Worm (Caenorhabditis elegans) whole organism, mixed stage, embryonic: Measurements from ENCODE around the gene spdl-1.
A peak's percentile ranks its signal among the peaks of the same experiment; 100 is the strongest.

ENCODE experiments used
- M03D4.4 ChIP-seq: sonication (generic microtip); optimal IDR thresholded peaks from 2 replicates; lab custom pipeline; 2017; ENCODE audit warnings: mild to moderate bottlenecking, missing genetic modification characterization, missing compliant biosample characterization
- bed-3 ChIP-seq: fragments of 200-800 bp; sonication (Bioruptor generic); optimal IDR thresholded peaks from 3 replicates; lab custom pipeline; 2018; ENCODE audit warnings: mild to moderate bottlenecking, missing genetic modification characterization, moderate library complexity, missing compliant biosample characterization
- blmp-1 ChIP-seq: fragments of 150-350 bp; optimal IDR thresholded peaks from 2 replicates; lab custom pipeline; 2014; ENCODE audit warnings: missing biosample characterization, missing genetic modification characterization
- ceh-43 ChIP-seq: fragments of 200-800 bp; sonication (Bioruptor generic); optimal IDR thresholded peaks from 2 replicates; lab custom pipeline; 2018; ENCODE audit warnings: mild to moderate bottlenecking, missing genetic modification characterization, moderate library complexity, missing compliant biosample characterization
- ceh-83 ChIP-seq: fragments of 200-800 bp; sonication (Bioruptor generic); optimal IDR thresholded peaks from 2 replicates; lab custom pipeline; 2018; ENCODE audit warnings: mild to moderate bottlenecking, missing genetic modification characterization, missing compliant biosample characterization
- ces-1 ChIP-seq: fragments of 150-350 bp; optimal IDR thresholded peaks from 2 replicates; lab custom pipeline; 2014; ENCODE audit warnings: missing biosample characterization, missing genetic modification reagents, missing genetic modification characterization
- drap-1 ChIP-seq: fragments of 200-800 bp; sonication (Bioruptor generic); optimal IDR thresholded peaks from 3 replicates; lab custom pipeline; 2018; ENCODE audit warnings: mild to moderate bottlenecking, missing genetic modification characterization, missing compliant biosample characterization
- elt-1 ChIP-seq: sonication (generic microtip); optimal IDR thresholded peaks from 2 replicates; lab custom pipeline; 2017; ENCODE audit warnings: missing genetic modification characterization, mild to moderate bottlenecking, missing compliant biosample characterization, antibody characterized with exemption, moderate library complexity, borderline replicate concordance; ENCODE audit not compliant: insufficient read depth
- elt-3 ChIP-seq: fragments of 150-350 bp; optimal IDR thresholded peaks from 2 replicates; lab custom pipeline; 2014; ENCODE audit warnings: missing biosample characterization, missing genetic modification characterization
- ham-2 ChIP-seq: fragments of 200-800 bp; sonication (Bioruptor generic); optimal IDR thresholded peaks from 2 replicates; lab custom pipeline; 2018; ENCODE audit warnings: mild to moderate bottlenecking, missing genetic modification characterization, missing compliant biosample characterization
- hlh-1 ChIP-seq: fragments of 150-350 bp; optimal IDR thresholded peaks from 2 replicates; lab custom pipeline; 2014; ENCODE audit warnings: missing biosample characterization, missing genetic modification reagents, missing genetic modification characterization
- lin-13 ChIP-seq: fragments of 150-350 bp; optimal IDR thresholded peaks from 2 replicates; lab custom pipeline; 2014; ENCODE audit warnings: missing biosample characterization, missing genetic modification characterization
- lin-32 ChIP-seq: fragments of 200-800 bp; sonication (Bioruptor generic); optimal IDR thresholded peaks from 2 replicates; lab custom pipeline; 2018; ENCODE audit warnings: mild to moderate bottlenecking, missing genetic modification characterization, missing compliant biosample characterization
- lsy-2 ChIP-seq: fragments of 150-350 bp; optimal IDR thresholded peaks from 2 replicates; lab custom pipeline; 2014; ENCODE audit warnings: missing biosample characterization, missing genetic modification characterization
- mab-5 ChIP-seq: fragments of 150-350 bp; optimal IDR thresholded peaks from 2 replicates; lab custom pipeline; 2014; ENCODE audit warnings: missing biosample characterization, missing genetic modification characterization
- mep-1 ChIP-seq: fragments of 150-350 bp; optimal IDR thresholded peaks from 2 replicates; lab custom pipeline; 2017; ENCODE audit warnings: missing biosample characterization, missing genetic modification reagents, missing genetic modification characterization, inconsistent platforms
- nhr-12 ChIP-seq: fragments of 150-350 bp; optimal IDR thresholded peaks from 2 replicates; lab custom pipeline; 2014; ENCODE audit warnings: missing biosample characterization, missing genetic modification characterization
- nhr-2 ChIP-seq: fragments of 150-350 bp; optimal IDR thresholded peaks from 2 replicates; lab custom pipeline; 2014; ENCODE audit warnings: missing biosample characterization, missing genetic modification characterization
- nhr-237 ChIP-seq: fragments of 150-350 bp; optimal IDR thresholded peaks from 2 replicates; lab custom pipeline; 2014; ENCODE audit warnings: missing biosample characterization, missing genetic modification characterization
- nhr-28 ChIP-seq: fragments of 150-350 bp; optimal IDR thresholded peaks from 2 replicates; lab custom pipeline; 2014; ENCODE audit warnings: missing biosample characterization, missing genetic modification characterization
- nhr-76 ChIP-seq: sonication (generic microtip); optimal IDR thresholded peaks from 2 replicates; lab custom pipeline; 2017; ENCODE audit warnings: missing biosample characterization, missing genetic modification characterization
- pha-4 ChIP-seq: fragments of 150-350 bp; optimal IDR thresholded peaks from 2 replicates; lab custom pipeline; 2018; ENCODE audit warnings: missing biosample characterization, missing genetic modification reagents, missing genetic modification characterization
- snpc-4 ChIP-seq: fragments of 150-350 bp; optimal IDR thresholded peaks from 2 replicates; lab custom pipeline; 2014; ENCODE audit warnings: missing biosample characterization, missing genetic modification characterization
- sptf-1 ChIP-seq: sonication (generic microtip); optimal IDR thresholded peaks from 2 replicates; lab custom pipeline; 2017; ENCODE audit warnings: mild to moderate bottlenecking, missing genetic modification characterization, moderate library complexity, missing compliant biosample characterization
- unc-120 ChIP-seq: sonication (generic microtip); optimal IDR thresholded peaks from 2 replicates; lab custom pipeline; 2017; ENCODE audit warnings: missing genetic modification characterization, missing compliant biosample characterization; ENCODE audit not compliant: poor library complexity, severe bottlenecking
- unc-39 ChIP-seq: fragments of 150-350 bp; optimal IDR thresholded peaks from 2 replicates; lab custom pipeline; 2014; ENCODE audit warnings: missing biosample characterization, missing genetic modification characterization
- unc-62 ChIP-seq: fragments of 150-350 bp; optimal IDR thresholded peaks from 2 replicates; lab custom pipeline; 2014; ENCODE audit warnings: missing biosample characterization, missing genetic modification reagents, missing genetic modification characterization

The spdl-1 gene

ce11 chrII:7777320-7777978 lies 3.9 kb upstream of the spdl-1 start, which contains the start of gene mthf-1:
TSS of gene mthf-1 (minus strand) at chrII:7777823.
- no peak for TF ChIP-seq lin-13 (tag; lab: Kevin White, UChicago)
- no peak for TF ChIP-seq mab-5 (tag; lab: Kevin White, UChicago)
- TF ChIP-seq nhr-237 (tag; lab: Kevin White, UChicago), result no peak
- no peak for TF ChIP-seq nhr-12 (tag; lab: Kevin White, UChicago)
- no peak for TF ChIP-seq unc-62 (GFP tag; lab: Kevin White, UChicago)
- peak; percentile 7 for TF ChIP-seq elt-1 (tag; lab: Kevin White, UChicago)

ce11 chrII:7778273-7778672 lies 3.1 kb upstream of the spdl-1 start:
- TF ChIP-seq lin-13 (tag; lab: Kevin White, UChicago) (no peak), ces-1 (GFP tag; lab: Kevin White, UChicago) (no peak), drap-1 (no peak), ceh-83 (GFP tag; lab: Kevin White, UChicago) (no peak), snpc-4 (tag; lab: Kevin White, UChicago) (no peak), lin-32 (no peak), nhr-2 (no peak), mep-1 (tag; lab: Kevin White, UChicago) (no peak), unc-120 (tag; lab: Kevin White, UChicago) (no peak), nhr-237 (tag; lab: Kevin White, UChicago) (no peak), ceh-43 (no peak)

- TF ChIP-seq ceh-43, result no peak
- no peak for TF ChIP-seq unc-120 (tag; lab: Kevin White, UChicago)
- no peak for TF ChIP-seq M03D4.4 (tag; lab: Kevin White, UChicago)
- TF ChIP-seq ceh-83 (GFP tag; lab: Kevin White, UChicago), result no peak
- no peak for TF ChIP-seq sptf-1 (tag; lab: Kevin White, UChicago)
- TF ChIP-seq nhr-237 (tag; lab: Kevin White, UChicago), result no peak
- no peak for TF ChIP-seq lsy-2
- TF ChIP-seq hlh-1 (tag; lab: Kevin White, UChicago), result no peak
- no peak for TF ChIP-seq ham-2
- TF ChIP-seq mab-5 (tag; lab: Kevin White, UChicago), result no peak
- no peak for TF ChIP-seq blmp-1 (tag; lab: Kevin White, UChicago)
- TF ChIP-seq bed-3 (GFP tag; lab: Kevin White, UChicago), result no peak
- no peak for TF ChIP-seq unc-39
- no peak for TF ChIP-seq pha-4 (tag; lab: Kevin White, UChicago)
- no peak for TF ChIP-seq lin-32
- TF ChIP-seq nhr-76 (tag; lab: Kevin White, UChicago), result no peak
Observed at ce11 chrII:7783467-7783959, 2.1 kb downstream of the spdl-1 start, which contains the start of gene skr-17. TSS of gene skr-17 (plus strand) at chrII:7783517.

- TF ChIP-seq nhr-2 (no peak), elt-1 (tag; lab: Kevin White, UChicago) (peak; percentile 26)
Observed at ce11 chrII:7789605-7790004, 8.2 kb downstream of the spdl-1 start.

ce11 chrII:7790324-7790898 lies 9.0 kb downstream of the spdl-1 start, which contains the start of gene srlf-1:
TSS of gene srlf-1 (plus strand) at chrII:7790591.
- TF ChIP-seq mep-1 (tag; lab: Kevin White, UChicago), result no peak
- TF ChIP-seq mab-5 (tag; lab: Kevin White, UChicago), result no peak
- TF ChIP-seq nhr-28, result no peak
- no peak for TF ChIP-seq elt-3 (tag; lab: Kevin White, UChicago)
- no peak for TF ChIP-seq blmp-1 (tag; lab: Kevin White, UChicago)
- no peak for TF ChIP-seq drap-1
- no peak for TF ChIP-seq lin-13 (tag; lab: Kevin White, UChicago)
- TF ChIP-seq bed-3 (GFP tag; lab: Kevin White, UChicago), result no peak
- TF ChIP-seq nhr-12 (tag; lab: Kevin White, UChicago), result no peak
- no peak for TF ChIP-seq elt-1 (tag; lab: Kevin White, UChicago)
- TF ChIP-seq ceh-83 (GFP tag; lab: Kevin White, UChicago), result no peak
- TF ChIP-seq lin-32, result no peak
- TF ChIP-seq, all 35 proteins: peak for 0
